Worm (Caenorhabditis elegans): ENCODE measurements around the gene kqt-3.

ce11 chrII:13732577-13732976 is 36.5 kb downstream of the kqt-3 start:
- no peak for TF ChIP-seq pha-4 (tag; optimal IDR thresholded peaks at IDR 0.05)
- TF ChIP-seq ama-1 (optimal IDR thresholded peaks at IDR 0.05): no peak
- no peak for TF ChIP-seq gmeb-2 (tag; optimal IDR thresholded peaks at IDR 0.05)
- TF ChIP-seq nhr-11 (tag; optimal IDR thresholded peaks at IDR 0.05): no peak
- no peak for TF ChIP-seq zip-5 (tag; optimal IDR thresholded peaks at IDR 0.05)
- no peak for TF ChIP-seq tbx-2 (tag; optimal IDR thresholded peaks at IDR 0.05)
- TF ChIP-seq elt-2 (tag; optimal IDR thresholded peaks at IDR 0.05): no peak
- no peak for TF ChIP-seq ceh-9 (tag; optimal IDR thresholded peaks at IDR 0.05)
- TF ChIP-seq nhr-232 (tag; optimal IDR thresholded peaks at IDR 0.05): no peak
- TF ChIP-seq ceh-6 (GFP tag; optimal IDR thresholded peaks at IDR 0.05): no peak

Data from whole organism, late embryonic.